Fruit fly (Drosophila melanogaster): Measurements from ENCODE around the gene aay.
A peak's percentile ranks its signal among the peaks of the same experiment; 100 is the strongest.

The aay gene

DNA sequence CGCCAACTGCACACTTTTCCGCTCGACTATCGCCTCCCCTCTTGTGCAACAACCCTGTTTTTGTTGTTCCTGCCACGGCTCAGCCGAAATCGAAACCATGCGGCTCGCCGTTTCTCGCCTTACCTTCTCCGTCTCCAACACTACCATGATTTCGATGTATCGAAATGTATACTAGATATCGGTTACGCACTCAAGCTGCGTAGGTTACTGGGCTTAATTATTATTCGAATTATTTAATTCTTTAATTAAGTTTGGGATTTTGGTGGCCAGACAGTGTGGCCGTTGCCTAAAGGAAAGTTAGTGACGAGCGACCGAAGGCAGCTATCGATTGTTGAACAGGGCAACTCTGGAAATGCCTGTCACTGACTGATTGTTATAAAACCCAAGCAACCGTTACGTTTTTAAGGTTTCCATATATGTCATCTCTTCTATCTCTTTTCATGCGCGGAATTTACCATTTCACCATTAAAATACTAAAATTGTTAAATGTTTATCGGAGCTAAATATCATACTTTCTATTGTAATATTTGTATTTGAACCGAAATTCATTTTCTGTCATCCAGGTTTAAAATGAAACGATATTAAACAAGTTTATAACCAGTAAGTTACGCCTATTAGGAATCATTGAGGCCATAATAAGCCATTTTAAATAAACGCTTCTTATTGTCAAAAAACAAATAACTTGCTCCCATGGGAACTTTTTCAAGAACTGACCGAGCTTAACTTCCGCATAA is 20.7 kb upstream of the aay start, which contains the start of gene eIF4E1 (continued):
- no peak for TF ChIP-seq TFAM (GFP tag; optimal IDR thresholded peaks at IDR 0.05)
- peak; percentile 4; the same call in 1 of the 2 replicates for TF ChIP-seq stc (GFP tag; IDR thresholded peaks at IDR 0.05)
- TF ChIP-seq mam (GFP tag; optimal IDR thresholded peaks at IDR 0.05): peak; percentile 60

DNA sequence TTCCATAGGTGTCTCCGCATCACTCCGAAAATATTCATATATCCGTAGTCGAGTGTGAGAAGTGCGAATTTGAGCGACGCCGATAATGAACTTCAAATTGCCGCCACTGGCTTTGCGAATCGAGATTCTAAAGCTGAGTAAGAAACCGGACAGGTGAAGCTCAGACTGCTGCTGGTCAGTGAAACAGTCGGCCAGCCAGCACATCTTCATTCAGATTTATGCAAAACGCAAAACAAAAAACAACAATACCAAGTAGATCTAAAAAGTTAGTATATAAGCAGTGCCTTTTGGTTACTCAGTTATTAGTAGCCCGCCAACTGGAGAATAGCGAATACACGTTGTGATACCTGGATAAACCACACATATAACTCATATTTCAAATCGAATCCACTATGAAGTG is 18.6 kb upstream of the aay start, which contains the start of gene Cpr67B:
Gene Cpr67B, plus strand, starts transcription at position 301 of the 400 bp plus-strand sequence.
- TF ChIP-seq chinmo (GFP tag; IDR thresholded peaks at IDR 0.05; ENCODE audit: partially characterized antibody) (0 out of 4 replicates have a peak, but pooled peaks have one; percentile 15), Oaz (GFP tag; IDR thresholded peaks at IDR 0.05) (no peak), CG12219 (GFP tag; optimal IDR thresholded peaks at IDR 0.05) (no peak), hb (GFP tag; IDR thresholded peaks at IDR 0.05; ENCODE audit: partially characterized antibody) (no peak), Eip74EF (GFP tag; optimal IDR thresholded peaks at IDR 0.05) (no peak), tgo (GFP tag; IDR thresholded peaks at IDR 0.05) (no peak), CG17568 (GFP tag; optimal IDR thresholded peaks at IDR 0.05) (no peak), CG7963 (GFP tag; IDR thresholded peaks at IDR 0.05; ENCODE audit: partially characterized antibody) (no peak), CG13894 (tag; optimal IDR thresholded peaks at IDR 0.05) (peak; percentile 43), pb (GFP tag; optimal IDR thresholded peaks at IDR 0.05) (no peak), CG14710 (tag; optimal IDR thresholded peaks at IDR 0.05) (no peak), lbe (GFP tag; optimal IDR thresholded peaks at IDR 0.05) (no peak), Fer1 (GFP tag; optimal IDR thresholded peaks at IDR 0.05) (no peak)

DNA sequence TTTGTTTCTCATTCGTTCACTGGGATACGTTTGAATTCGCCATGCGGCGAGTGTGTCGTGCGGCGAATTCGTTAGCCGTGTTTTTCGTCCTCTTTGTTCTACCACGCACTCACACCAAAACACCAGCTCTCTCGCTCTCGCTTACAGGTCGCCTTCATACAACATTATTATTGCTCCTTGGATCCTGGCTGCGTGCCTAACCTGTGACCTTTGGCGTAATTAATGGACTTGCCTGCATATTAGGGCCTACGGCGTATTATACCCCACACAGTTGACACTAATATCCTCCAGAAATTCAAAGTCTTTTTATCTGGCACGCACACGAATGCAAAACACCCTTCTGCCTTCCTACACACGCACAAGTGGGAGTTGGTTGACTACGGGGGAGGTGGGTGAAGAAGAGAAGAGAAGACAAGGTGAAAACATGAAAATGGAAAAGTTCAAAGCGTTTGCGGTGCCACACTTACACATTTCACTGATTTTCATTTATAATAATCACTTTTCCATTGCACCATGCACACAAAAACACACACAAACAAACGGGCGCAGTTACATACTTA is 12.9 kb upstream of the aay start:
- TF ChIP-seq pros (GFP tag; optimal IDR thresholded peaks at IDR 0.05) (peak; percentile 82), CG8478 (optimal IDR thresholded peaks at IDR 0.05) (peak; percentile 75), D (optimal IDR thresholded peaks at IDR 0.05) (peak; percentile 69), D (GFP tag; optimal IDR thresholded peaks at IDR 0.05) (no peak), Nf-YA (GFP tag; IDR thresholded peaks at IDR 0.05) (no peak), CG16779 (GFP tag; IDR thresholded peaks at IDR 0.05) (0 out of 2 replicates have a peak, but pooled peaks have one; percentile 22), nerfin-1 (tag; optimal IDR thresholded peaks at IDR 0.05) (peak; percentile 24), nom (GFP tag; optimal IDR thresholded peaks at IDR 0.05) (peak; percentile 13), TFAM (GFP tag; optimal IDR thresholded peaks at IDR 0.05) (no peak), cg (GFP tag; optimal IDR thresholded peaks at IDR 0.05) (peak; percentile 94), CG1832 (GFP tag; optimal IDR thresholded peaks at IDR 0.05) (peak; percentile 63), CG4854 (GFP tag; optimal IDR thresholded peaks at IDR 0.05) (no peak), bbx (GFP tag; IDR thresholded peaks at IDR 0.05; ENCODE audit: partially characterized antibody) (0 out of 2 replicates have a peak, but pooled peaks have one; percentile 5), ftz-f1 (GFP tag; optimal IDR thresholded peaks at IDR 0.05) (no peak), Xrp1 (GFP tag; IDR thresholded peaks at IDR 0.05) (no peak), MESR4 (GFP tag; optimal IDR thresholded peaks at IDR 0.05) (peak; percentile 26), crol (GFP tag; IDR thresholded peaks at IDR 0.05) (peak; percentile 64), Hr78 (GFP tag; optimal IDR thresholded peaks at IDR 0.05) (peak in 1 of 2 experiments; percentile 20), ham (GFP tag; IDR thresholded peaks at IDR 0.05) (no peak)

All from whole organism, embryonic.